Worm (Caenorhabditis elegans) whole organism, early embryonic: Measurements from ENCODE around the gene twk-42.

Source experiments
- F13C5.2 ChIP-seq: sonication (generic microtip); optimal IDR thresholded peaks from 2 replicates; lab custom pipeline; 2017; ENCODE audit warnings: mild to moderate bottlenecking, missing genetic modification characterization, inconsistent platforms, missing compliant biosample characterization
- aly-1 ChIP-seq: sonication (generic microtip); optimal IDR thresholded peaks from 2 replicates; lab custom pipeline; 2016; ENCODE audit warnings: missing genetic modification characterization, missing compliant biosample characterization
- ama-1 ChIP-seq: fragments of 150-350 bp; optimal IDR thresholded peaks from 2 replicates; lab custom pipeline; 2014
- ceh-13 ChIP-seq: fragments of 200-800 bp; sonication (Bioruptor generic); optimal IDR thresholded peaks from 2 replicates; lab custom pipeline; 2018; ENCODE audit warnings: mild to moderate bottlenecking, missing genetic modification characterization, missing compliant biosample characterization
- ceh-36 ChIP-seq: sonication (generic microtip); optimal IDR thresholded peaks from 2 replicates; lab custom pipeline; 2016; ENCODE audit warnings: missing genetic modification characterization, inconsistent platforms, missing compliant biosample characterization
- ets-7 ChIP-seq: sonication (generic microtip); optimal IDR thresholded peaks from 2 replicates; lab custom pipeline; 2016; ENCODE audit warnings: missing genotype, missing genetic modification characterization, missing compliant biosample characterization
- flt-1 ChIP-seq: fragments of 200-800 bp; sonication (Bioruptor generic); IDR thresholded peaks from 2 replicates; pipeline ENCODE4 v1.3.6; 2022; ENCODE audit warnings: missing genetic modification characterization, missing compliant biosample characterization
- hmbx-1 ChIP-seq: sonication (generic microtip); optimal IDR thresholded peaks from 2 replicates; lab custom pipeline; 2016; ENCODE audit warnings: mild to moderate bottlenecking, missing genetic modification characterization, missing compliant biosample characterization
- hnd-1 ChIP-seq: sonication (generic microtip); optimal IDR thresholded peaks from 2 replicates; lab custom pipeline; 2016; ENCODE audit warnings: missing genetic modification characterization, missing compliant biosample characterization
- pes-1 ChIP-seq: fragments of 200-800 bp; sonication (Bioruptor generic); IDR thresholded peaks from 2 replicates; pipeline ENCODE4 v1.3.6; 2022; ENCODE audit warnings: missing genetic modification reagents, missing genetic modification characterization, missing compliant biosample characterization
- scrt-1 ChIP-seq: fragments of 200-800 bp; sonication (Bioruptor generic); IDR thresholded peaks from 2 replicates; pipeline ENCODE4 v1.3.6; 2022; ENCODE audit warnings: missing genetic modification characterization, missing compliant biosample characterization
- sea-1 ChIP-seq: fragments of 200-800 bp; sonication (Bioruptor generic); conservative IDR thresholded peaks from 2 replicates; pipeline ENCODE4 v1.3.6; 2022; ENCODE audit warnings: missing genetic modification characterization, missing compliant biosample characterization
- tbx-37 ChIP-seq: fragments of 200-800 bp; sonication (Bioruptor generic); conservative IDR thresholded peaks from 2 replicates; pipeline ENCODE4 v1.3.6; 2022; ENCODE audit warnings: missing genetic modification reagents, missing genetic modification characterization, missing compliant biosample characterization
- tra-4 ChIP-seq: sonication (generic microtip); optimal IDR thresholded peaks from 2 replicates; lab custom pipeline; 2017; ENCODE audit warnings: missing genetic modification characterization, missing compliant biosample characterization

DNA sequence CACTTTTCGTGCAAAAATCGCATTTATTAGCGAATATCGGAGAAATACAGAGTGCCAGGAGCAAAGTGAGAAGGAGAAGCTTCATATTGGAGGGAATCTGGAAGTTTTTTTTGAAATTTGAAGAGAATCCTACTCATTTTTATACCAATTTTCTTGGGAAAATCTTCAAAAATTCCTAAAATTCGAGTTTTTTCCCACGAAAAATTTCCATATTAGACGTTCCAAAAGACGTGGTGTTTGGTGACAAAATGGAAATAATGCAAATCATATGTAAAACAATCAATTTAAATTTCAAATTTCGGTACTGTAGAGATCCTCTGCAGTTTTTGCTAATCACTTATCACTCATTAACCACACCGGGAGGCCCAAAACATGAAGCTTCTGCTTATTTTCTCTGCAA lies 47.6 kb downstream of the twk-42 start, which contains the start of the genes F59A1.16 and F59A1.6:
- no peak for TF ChIP-seq flt-1 (GFP tag; lab: Robert Waterston, UW)
- no peak for TF ChIP-seq tbx-37 (GFP tag; lab: Robert Waterston, UW)
- TF ChIP-seq ama-1 (lab: Kevin White, UChicago), result no peak
- TF ChIP-seq hnd-1 (tag; lab: Kevin White, UChicago), result no peak
- TF ChIP-seq ets-7 (tag; lab: Kevin White, UChicago), result no peak
- no peak for TF ChIP-seq scrt-1 (GFP tag; lab: Robert Waterston, UW)
- no peak for TF ChIP-seq tra-4 (tag; lab: Kevin White, UChicago)
- TF ChIP-seq F13C5.2 (tag; lab: Kevin White, UChicago), result no peak
- no peak for TF ChIP-seq aly-1 (tag; lab: Kevin White, UChicago)
- TF ChIP-seq sea-1 (GFP tag; lab: Robert Waterston, UW), result no peak
- no peak for TF ChIP-seq pes-1
- TF ChIP-seq ceh-13 (GFP tag; lab: Kevin White, UChicago), result no peak
- TF ChIP-seq hmbx-1 (tag; lab: Kevin White, UChicago), result no peak
- TF ChIP-seq ceh-36 (tag; lab: Kevin White, UChicago), result no peak
